Fruit fly (Drosophila melanogaster) whole organism, embryonic: ENCODE measurements around the gene phr6-4.

Source experiments
- Asciz ChIP-seq: fragments of 200-800 bp; sonication (Bioruptor generic); optimal IDR thresholded peaks from 2 replicates; lab custom pipeline; 2017; ENCODE audit warnings: missing biosample characterization, mild to moderate bottlenecking, missing genetic modification characterization, missing genetic modification reagents
- Awh ChIP-seq: fragments of 200-800 bp; sonication (Bioruptor generic); IDR thresholded peaks from 2 replicates; pipeline ENCODE4, ENCODE4 v1.3.6; 2022; ENCODE audit warnings: missing biosample characterization, missing genetic modification characterization
- CG10274 ChIP-seq: fragments of 200-800 bp; sonication (Bioruptor generic); optimal IDR thresholded peaks from 3 replicates; lab custom pipeline; 2017; ENCODE audit warnings: missing biosample characterization, mild to moderate bottlenecking, missing genetic modification characterization
- CG10431 ChIP-seq: fragments of 200-800 bp; sonication (Bioruptor generic); optimal IDR thresholded peaks from 3 replicates; lab custom pipeline; 2018; ENCODE audit warnings: missing biosample characterization, mild to moderate bottlenecking, missing genetic modification characterization
- CG11456 ChIP-seq: fragments of 200-800 bp; sonication (Bioruptor generic); IDR thresholded peaks from 3 replicates; pipeline ENCODE4 v1.3.6; 2022; ENCODE audit warnings: missing biosample characterization, missing genetic modification characterization
- CG11695 ChIP-seq: fragments of 200-800 bp; sonication (Bioruptor generic); IDR thresholded peaks from 3 replicates; pipeline ENCODE4 v1.3.6; 2022; ENCODE audit warnings: missing biosample characterization, missing genetic modification characterization
- CG13123 ChIP-seq: fragments of 200-800 bp; sonication (Bioruptor generic); optimal IDR thresholded peaks from 2 replicates; lab custom pipeline; 2016; ENCODE audit warnings: missing biosample characterization, missing genetic modification characterization
- CG17568 ChIP-seq: fragments of 200-800 bp; sonication (Bioruptor generic); optimal IDR thresholded peaks from 2 replicates; lab custom pipeline; 2018; ENCODE audit warnings: missing biosample characterization, mild to moderate bottlenecking, missing genetic modification characterization, moderate library complexity
- CG1832 ChIP-seq: fragments of 200-800 bp; sonication (Bioruptor generic); optimal IDR thresholded peaks from 2 replicates; lab custom pipeline; 2017; ENCODE audit warnings: missing biosample characterization, mild to moderate bottlenecking, missing genetic modification characterization, inconsistent platforms
- CG2875 ChIP-seq: fragments of 200-800 bp; sonication (Bioruptor generic); optimal IDR thresholded peaks from 2 replicates; lab custom pipeline; 2017; ENCODE audit warnings: missing biosample characterization, mild to moderate bottlenecking, missing genetic modification characterization, missing genetic modification reagents
- CG31365 ChIP-seq: fragments of 200-800 bp; sonication (Bioruptor generic); optimal IDR thresholded peaks from 2 replicates; lab custom pipeline; 2018; ENCODE audit warnings: missing biosample characterization, mild to moderate bottlenecking, missing genetic modification characterization
- CG31441 ChIP-seq: fragments of 200-800 bp; sonication (Bioruptor generic); IDR thresholded peaks from 2 replicates; pipeline ENCODE4 v1.3.6; 2022; ENCODE audit warnings: missing biosample characterization, missing genetic modification characterization
- CG34422 ChIP-seq: fragments of 200-800 bp; sonication (Bioruptor generic); IDR thresholded peaks from 3 replicates; pipeline ENCODE4 v1.3.6; 2022; ENCODE audit warnings: missing biosample characterization, missing genetic modification characterization
- CG5245 ChIP-seq: fragments of 200-800 bp; sonication (Bioruptor generic); optimal IDR thresholded peaks from 3 replicates; lab custom pipeline; 2016; ENCODE audit warnings: missing biosample characterization, missing genetic modification characterization
- CG6813 ChIP-seq: fragments of 200-800 bp; sonication (Bioruptor generic); optimal IDR thresholded peaks from 2 replicates; lab custom pipeline; 2017; ENCODE audit warnings: missing biosample characterization, missing genetic modification characterization, mild to moderate bottlenecking, moderate library complexity, missing genetic modification reagents
- CG8924 ChIP-seq: fragments of 200-800 bp; optimal IDR thresholded peaks from 3 replicates; lab custom pipeline; 2019; ENCODE audit warnings: missing biosample characterization, mild to moderate bottlenecking, missing genetic modification characterization, moderate library complexity
- CG9215 ChIP-seq: fragments of 200-800 bp; sonication (Bioruptor generic); IDR thresholded peaks from 2 replicates; pipeline ENCODE4 v1.3.6; 2022; ENCODE audit warnings: missing biosample characterization, missing genetic modification characterization
- CG9727 ChIP-seq: fragments of 200-800 bp; sonication (Bioruptor generic); optimal IDR thresholded peaks from 3 replicates; lab custom pipeline; 2017; ENCODE audit warnings: missing biosample characterization, mild to moderate bottlenecking, missing genetic modification characterization
- CG9932 ChIP-seq: fragments of 200-800 bp; sonication (Bioruptor generic); IDR thresholded peaks from 2 replicates; pipeline ENCODE4 v1.3.6; 2022; ENCODE audit warnings: missing biosample characterization, missing genetic modification characterization
- Dip2 ChIP-seq: fragments of 200-800 bp; sonication (Bioruptor generic); IDR thresholded peaks from 2 replicates; pipeline ENCODE4 v1.3.6; 2022; ENCODE audit warnings: missing biosample characterization, missing genetic modification characterization
- Dip3 ChIP-seq: fragments of 200-800 bp; sonication (Bioruptor generic); optimal IDR thresholded peaks from 3 replicates; lab custom pipeline; 2016; ENCODE audit warnings: missing biosample characterization, missing genetic modification characterization
- E2f1 ChIP-seq: fragments of 200-800 bp; sonication (Bioruptor generic); IDR thresholded peaks from 2 replicates; pipeline ENCODE4 v1.3.6; 2022; ENCODE audit warnings: missing biosample characterization, missing genetic modification characterization
- GATAe ChIP-seq: fragments of 200-800 bp; sonication (Bioruptor generic); conservative IDR thresholded peaks from 2 replicates; pipeline ENCODE4 v1.3.6; 2022; ENCODE audit warnings: missing biosample characterization, missing genetic modification characterization
- MBD-R2 ChIP-seq: fragments of 200-800 bp; sonication (Bioruptor generic); IDR thresholded peaks from 2 replicates; pipeline ENCODE4 v1.3.6; 2022; ENCODE audit warnings: missing biosample characterization, missing genetic modification characterization
- Mad ChIP-seq: fragments of 200-800 bp; sonication (Bioruptor generic); optimal IDR thresholded peaks from 2 replicates; lab custom pipeline; 2016; ENCODE audit warnings: missing biosample characterization, missing genetic modification characterization
- Med ChIP-seq: fragments of 200-800 bp; sonication (Bioruptor generic); peaks from one replicate; lab custom pipeline; 2016; ENCODE audit warnings: missing biosample characterization, missing genetic modification characterization, mild to moderate bottlenecking, inconsistent platforms, moderate library complexity
- NK7.1 ChIP-seq: fragments of 200-800 bp; sonication (Bioruptor generic); optimal IDR thresholded peaks from 3 replicates; lab custom pipeline; 2016; ENCODE audit warnings: missing biosample characterization, missing genetic modification characterization
- Pdp1 ChIP-seq, 2 experiments: fragments of 200-800 bp; sonication (Bioruptor generic); optimal IDR thresholded peaks; 3 replicates each; lab custom pipeline; 2016; ENCODE audit warnings: missing biosample characterization in 2 of 2, missing genetic modification characterization in 2 of 2, mild to moderate bottlenecking in 1 of 2, moderate library complexity in 1 of 2
- Poxn ChIP-seq: fragments of 200-800 bp; sonication (Bioruptor generic); IDR thresholded peaks from 2 replicates; pipeline ENCODE4 v1.3.6; 2022; ENCODE audit warnings: missing biosample characterization, missing genetic modification characterization
- Sry-δ ChIP-seq: fragments of 200-800 bp; sonication (Bioruptor generic); optimal IDR thresholded peaks from 2 replicates; lab custom pipeline; 2016; ENCODE audit warnings: missing biosample characterization, missing genetic modification characterization
- Vsx1 ChIP-seq: fragments of 200-800 bp; sonication (Bioruptor generic); optimal IDR thresholded peaks from 2 replicates; lab custom pipeline; 2017; ENCODE audit warnings: missing biosample characterization, mild to moderate bottlenecking, missing genetic modification characterization, missing genetic modification reagents
- al ChIP-seq: fragments of 200-800 bp; sonication (Bioruptor generic); IDR thresholded peaks from 2 replicates; pipeline ENCODE4 v1.3.6; 2022; ENCODE audit warnings: missing biosample characterization, missing genetic modification characterization
- ara ChIP-seq: fragments of 200-800 bp; sonication (Bioruptor generic); IDR thresholded peaks from 2 replicates; pipeline ENCODE4 v1.3.6; 2022; ENCODE audit warnings: missing biosample characterization, missing genetic modification characterization
- az2 ChIP-seq: fragments of 200-800 bp; sonication (Bioruptor generic); optimal IDR thresholded peaks from 3 replicates; lab custom pipeline; 2016; ENCODE audit warnings: missing biosample characterization, missing genetic modification characterization
- crc ChIP-seq: fragments of 200-800 bp; sonication (Bioruptor generic); optimal IDR thresholded peaks from 2 replicates; lab custom pipeline; 2016; ENCODE audit warnings: missing biosample characterization, missing genetic modification characterization
- ems ChIP-seq: fragments of 200-800 bp; sonication (Bioruptor generic); optimal IDR thresholded peaks from 3 replicates; lab custom pipeline; 2016; ENCODE audit warnings: missing biosample characterization, missing genetic modification characterization
- fd96Cb ChIP-seq: fragments of 200-800 bp; sonication (Bioruptor generic); optimal IDR thresholded peaks from 2 replicates; lab custom pipeline; 2018; ENCODE audit warnings: missing biosample characterization, mild to moderate bottlenecking, missing genetic modification characterization, moderate library complexity
- fu2 ChIP-seq: fragments of 200-800 bp; sonication (Bioruptor generic); optimal IDR thresholded peaks from 2 replicates; lab custom pipeline; 2016; ENCODE audit warnings: missing biosample characterization, missing genetic modification characterization
- gsb-n ChIP-seq: fragments of 200-800 bp; sonication (Bioruptor generic); optimal IDR thresholded peaks from 3 replicates; lab custom pipeline; 2018; ENCODE audit warnings: missing biosample characterization, mild to moderate bottlenecking, missing genetic modification characterization
- her ChIP-seq: fragments of 200-800 bp; sonication (Bioruptor generic); optimal IDR thresholded peaks from 2 replicates; lab custom pipeline; 2016; ENCODE audit warnings: missing biosample characterization, missing genetic modification characterization
- kay ChIP-seq: fragments of 200-800 bp; sonication (Bioruptor generic); optimal IDR thresholded peaks from 2 replicates; lab custom pipeline; 2016; ENCODE audit warnings: missing biosample characterization, missing genetic modification characterization
- ken ChIP-seq: fragments of 200-800 bp; sonication (Bioruptor generic); IDR thresholded peaks from 3 replicates; pipeline ENCODE4 v1.3.6; 2022; ENCODE audit warnings: missing biosample characterization, missing genetic modification characterization
- prd ChIP-seq, 3 experiments: fragments of >200 bp in 2 of 3; fragments of 200-800 bp in 1 of 3; sonication (Bioruptor generic) in 1 of 3; optimal IDR thresholded peaks in 2 of 3; IDR thresholded peaks in 1 of 3; 2 replicates in 2 of 3; 3 replicates in 1 of 3; pipeline versions ENCODE4 v1.3.6 to Lab custom; 2017 to 2022; ENCODE audit warnings: missing biosample characterization in 1 of 3, missing genetic modification characterization in 1 of 3
- scrt ChIP-seq: fragments of 200-800 bp; sonication (Bioruptor generic); optimal IDR thresholded peaks from 2 replicates; lab custom pipeline; 2018; ENCODE audit warnings: missing biosample characterization, mild to moderate bottlenecking, missing genetic modification characterization, moderate library complexity
- sens ChIP-seq: fragments of 200-800 bp; sonication (Bioruptor generic); peaks from one replicate; lab custom pipeline; 2016; ENCODE audit warnings: missing biosample characterization, missing genetic modification characterization
- sisA ChIP-seq: fragments of 200-800 bp; sonication (Bioruptor generic); IDR thresholded peaks from 2 replicates; pipeline ENCODE4 v1.3.6; 2022; ENCODE audit warnings: missing biosample characterization, missing genetic modification characterization
- tgo ChIP-seq: fragments of 200-800 bp; sonication (Bioruptor generic); IDR thresholded peaks from 3 replicates; pipeline ENCODE4 v1.3.6; 2022; ENCODE audit warnings: missing biosample characterization, missing genetic modification characterization
- trem ChIP-seq: fragments of 200-800 bp; optimal IDR thresholded peaks from 3 replicates; lab custom pipeline; 2019; ENCODE audit warnings: missing biosample characterization, mild to moderate bottlenecking, missing genetic modification characterization, moderate library complexity
- twi ChIP-seq: fragments of 200-800 bp; optimal IDR thresholded peaks from 2 replicates; lab custom pipeline; 2019; ENCODE audit warnings: missing biosample characterization, mild to moderate bottlenecking, missing genetic modification characterization, moderate library complexity
- z ChIP-seq: fragments of 200-800 bp; sonication (Bioruptor generic); IDR thresholded peaks from 3 replicates; pipeline ENCODE4 v1.3.6; 2022; ENCODE audit warnings: missing biosample characterization, missing genetic modification characterization
- zfh2 ChIP-seq: fragments of 200-800 bp; sonication (Bioruptor generic); optimal IDR thresholded peaks from 2 replicates; lab custom pipeline; 2016; ENCODE audit warnings: missing biosample characterization, missing genetic modification characterization

The phr6-4 gene

DNA sequence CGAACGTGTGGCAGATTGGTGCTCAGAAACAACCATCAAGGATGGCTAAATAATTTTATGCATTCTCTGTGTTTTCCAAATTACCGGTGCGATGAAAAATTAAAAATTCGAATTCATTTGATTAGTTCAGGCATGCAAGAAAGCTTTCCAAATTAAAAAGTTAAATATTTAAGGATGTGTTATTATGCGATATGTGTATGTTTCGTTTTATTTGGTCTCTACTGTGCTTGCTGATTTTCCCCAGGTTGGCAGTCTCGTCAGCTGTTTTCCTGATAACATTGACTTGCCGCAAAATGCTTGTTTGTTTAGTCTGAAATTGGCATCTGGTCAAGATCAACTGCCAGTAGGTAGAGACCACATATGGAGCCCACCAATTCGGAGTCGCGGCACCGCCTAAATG lies 4.3 kb upstream of the phr6-4 start, which contains the start of gene CG2611 (continued):
- TF ChIP-seq ken (GFP tag; lab: Robert Waterston, UW) (0 out of 3 replicates have a peak, but pooled peaks have one; percentile 38), E2f1 (GFP tag; lab: Robert Waterston, UW) (0 out of 2 replicates have a peak, but pooled peaks have one; percentile 11), CG31441 (GFP tag; lab: Robert Waterston, UW) (no peak), ara (GFP tag; lab: Robert Waterston, UW) (no peak), CG13123 (GFP tag; lab: Kevin White, UChicago) (peak; percentile 28), Awh (GFP tag; lab: Robert Waterston, UW) (peak; percentile 35; the same call in 1 of the 2 replicates), GATAe (GFP tag; lab: Robert Waterston, UW) (peak; percentile 66), scrt (no peak), Vsx1 (GFP tag; lab: Kevin White, UChicago) (no peak), MBD-R2 (GFP tag; lab: Robert Waterston, UW) (peak; percentile 97), Poxn (GFP tag; lab: Robert Waterston, UW) (no peak), Med (peak; percentile 77), CG9932 (GFP tag; lab: Robert Waterston, UW) (peak; percentile 73), NK7.1 (GFP tag; lab: Kevin White, UChicago) (no peak), sisA (peak; percentile 52), Dip3 (GFP tag; lab: Kevin White, UChicago) (peak; percentile 27), CG31365 (tag; lab: Kevin White, UChicago) (no peak), zfh2 (peak; percentile 46), her (GFP tag; lab: Kevin White, UChicago) (peak; percentile 29), sens (GFP tag; lab: Kevin White, UChicago) (peak; percentile 93), CG2875 (GFP tag; lab: Kevin White, UChicago) (peak; percentile 5), CG8924 (tag; lab: Kevin White, UChicago) (no peak), twi (peak; percentile 13), al (GFP tag; lab: Robert Waterston, UW) (peak; percentile 49; the same call in 1 of the 2 replicates), kay (GFP tag; lab: Kevin White, UChicago) (peak; percentile 9), ems (GFP tag; lab: Kevin White, UChicago) (peak; percentile 5), Pdp1 (GFP tag; optimal IDR thresholded peaks at IDR 0.05; lab: Kevin White, UChicago) (peak; percentile 58 to 59), Sry-δ (peak; percentile 55), CG5245 (GFP tag; lab: Kevin White, UChicago) (no peak), Mad (GFP tag; lab: Kevin White, UChicago) (peak; percentile 34), tgo (GFP tag; lab: Robert Waterston, UW) (peak; percentile 42; the same call in 1 of the 3 replicates), CG1832 (GFP tag; lab: Kevin White, UChicago) (no peak), prd (optimal IDR thresholded peaks at IDR 0.05; lab: Kevin White, UChicago) (no peak), prd (GFP tag; IDR thresholded peaks at IDR 0.05; lab: Robert Waterston, UW) (peak; percentile 68), CG34422 (GFP tag; lab: Robert Waterston, UW) (peak; percentile 75; the same call in 2 of the 3 replicates), CG17568 (GFP tag; lab: Kevin White, UChicago) (no peak), CG10274 (GFP tag; lab: Kevin White, UChicago) (no peak), trem (tag; lab: Kevin White, UChicago) (peak; percentile 99), CG9215 (GFP tag; lab: Robert Waterston, UW) (no peak; the same call in 1 of the 2 replicates), CG6813 (GFP tag; lab: Kevin White, UChicago) (no peak), gsb-n (no peak), CG11456 (GFP tag; lab: Robert Waterston, UW) (peak; percentile 53; the same call in 1 of the 3 replicates), fd96Cb (tag; lab: Kevin White, UChicago) (peak; percentile 8), CG10431 (GFP tag; lab: Kevin White, UChicago) (no peak), crc (GFP tag; lab: Kevin White, UChicago) (no peak), Dip2 (GFP tag; lab: Robert Waterston, UW) (no peak), z (no peak), CG11695 (GFP tag; lab: Robert Waterston, UW) (0 out of 3 replicates have a peak, but pooled peaks have one; percentile 39), fu2 (GFP tag; lab: Kevin White, UChicago) (peak; percentile 41), Asciz (GFP tag; lab: Kevin White, UChicago) (peak; percentile 29), az2 (GFP tag; lab: Kevin White, UChicago) (peak; percentile 59), CG9727 (peak; percentile 8)
